Worm (Caenorhabditis elegans): ENCODE data around the gene gon-1.

The gon-1 gene

ce11 chrIV:9989416-9989815, 36.2 kb upstream of the gon-1 start:
- TF ChIP-seq lin-38 (GFP tag; IDR thresholded peaks at IDR 0.05) (peak; percentile 36; the same call in 1 of the 2 replicates), aha-1 (tag) (peak; percentile 55), ama-1 (optimal IDR thresholded peaks at IDR 0.05) (peak; percentile 40), T26A8.4 (GFP tag; IDR thresholded peaks at IDR 0.05) (0 out of 2 replicates have a peak, but pooled peaks have one; percentile 9), zfp-3 (GFP tag; conservative IDR thresholded peaks at IDR 0.05) (0 out of 2 replicates have a peak, but pooled peaks have one; percentile 19), gei-8 (GFP tag; optimal IDR thresholded peaks at IDR 0.05) (peak; percentile 7), set-16 (GFP tag; IDR thresholded peaks at IDR 0.05) (no peak), lin-29 (GFP tag; IDR thresholded peaks at IDR 0.05) (no peak)

ce11 chrIV:9982895-9983294, 29.7 kb upstream of the gon-1 start, which contains the start of gene mam-2:
mam-2 (plus strand) TSS chrIV:9983195.
- TF ChIP-seq rbr-2 (tag; optimal IDR thresholded peaks at IDR 0.05) (no peak), arid-1 (GFP tag; conservative IDR thresholded peaks at IDR 0.05) (no peak), nhr-6 (tag; optimal IDR thresholded peaks at IDR 0.05) (no peak), aly-2 (tag; optimal IDR thresholded peaks at IDR 0.05) (no peak), nhr-11 (tag; optimal IDR thresholded peaks at IDR 0.05) (no peak)

ce11 chrIV:9982226-9982794, 29.1 kb upstream of the gon-1 start, which contains the start of gene rrp-1:
rrp-1 (minus strand) TSS chrIV:9982276.
- TF ChIP-seq lin-38 (GFP tag; IDR thresholded peaks at IDR 0.05) (peak; percentile 79), ces-1 (GFP tag; optimal IDR thresholded peaks at IDR 0.05) (no peak), zip-2 (tag; optimal IDR thresholded peaks at IDR 0.05) (no peak), cey-2 (tag; optimal IDR thresholded peaks at IDR 0.05; ENCODE audit: borderline replicate concordance, insufficient read depth) (no peak), mdt-29 (GFP tag; IDR thresholded peaks at IDR 0.05) (no peak), php-3 (GFP tag; IDR thresholded peaks at IDR 0.05) (no peak), F37D6.2 (tag; optimal IDR thresholded peaks at IDR 0.05) (no peak), dmd-8 (GFP tag; IDR thresholded peaks at IDR 0.05) (no peak), zfp-3 (GFP tag; conservative IDR thresholded peaks at IDR 0.05) (no peak)

DNA sequence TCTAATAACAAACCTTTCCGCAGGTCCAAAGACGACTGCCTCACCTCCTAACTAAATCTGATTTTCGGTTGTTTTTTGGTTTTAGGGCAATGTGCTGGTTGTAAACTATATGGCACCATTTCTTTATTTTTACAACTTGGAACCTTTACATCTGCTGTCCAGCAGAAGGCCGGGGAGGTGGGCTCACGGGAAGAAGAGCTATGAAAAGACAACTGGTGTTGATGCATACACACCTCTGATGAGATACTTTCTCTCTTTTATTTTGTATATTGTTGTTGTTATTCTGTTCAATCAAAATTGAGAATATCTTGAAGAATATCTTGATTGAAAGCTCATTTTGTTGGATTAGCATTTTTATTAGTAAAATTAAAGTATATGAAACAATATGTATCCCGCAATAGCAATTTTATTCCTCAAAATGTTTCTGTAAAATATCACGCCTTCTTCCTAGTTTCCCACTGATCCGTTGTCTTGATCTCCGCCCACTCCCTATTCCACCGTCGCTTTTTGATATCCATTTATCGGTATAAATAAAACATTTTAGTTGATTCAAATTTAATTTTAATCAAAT, 24.5 kb upstream of the gon-1 start, which contains the start of gene dhp-2:
Gene dhp-2, plus strand, starts transcription at position 521 of the 571 bp plus-strand sequence.
- TF ChIP-seq zip-2 (tag; optimal IDR thresholded peaks at IDR 0.05): no peak
- no peak for TF ChIP-seq T20F7.1 (GFP tag; optimal IDR thresholded peaks at IDR 0.05)
- peak in 1 of 2 experiments; percentile 56 for TF ChIP-seq daf-16 (GFP tag; optimal IDR thresholded peaks at IDR 0.05)
- TF ChIP-seq daf-16 (tag; optimal IDR thresholded peaks at IDR 0.05): no peak

- TF ChIP-seq hmg-1.1 (GFP tag; IDR thresholded peaks at IDR 0.05): no peak
Measured at ce11 chrIV:9976284-9976683, 23.1 kb upstream of the gon-1 start, which contains the start of gene C47E12.14. C47E12.14 (minus strand) TSS chrIV:9976384.

DNA sequence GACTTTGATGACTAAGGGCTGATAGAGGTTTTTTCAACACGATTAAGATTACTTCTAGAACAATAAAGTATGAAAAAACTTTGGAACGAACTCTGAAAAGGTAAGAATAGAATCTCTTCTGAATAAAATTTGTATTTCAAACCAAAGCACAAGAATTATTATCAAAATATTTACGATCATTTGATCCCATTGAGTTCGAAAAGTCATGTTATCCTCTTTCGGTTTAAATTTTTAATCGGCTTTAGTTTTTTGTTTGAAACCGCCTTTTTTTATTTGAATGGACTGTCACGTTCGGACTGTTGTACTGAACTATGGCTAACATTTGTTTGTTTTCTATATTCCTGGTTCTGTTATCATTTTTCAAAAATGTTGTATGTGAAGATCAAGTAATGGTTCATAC, 21.2 kb upstream of the gon-1 start, which contains the start of gene C47E12.9:
Gene C47E12.9, plus strand, starts transcription at position 301 of the 400 bp plus-strand sequence.
- no peak for TF ChIP-seq ces-1 (GFP tag; optimal IDR thresholded peaks at IDR 0.05)
- TF ChIP-seq ctbp-1 (GFP tag; IDR thresholded peaks at IDR 0.05): no peak
- no peak for TF ChIP-seq lin-13 (GFP tag; optimal IDR thresholded peaks at IDR 0.05)

DNA sequence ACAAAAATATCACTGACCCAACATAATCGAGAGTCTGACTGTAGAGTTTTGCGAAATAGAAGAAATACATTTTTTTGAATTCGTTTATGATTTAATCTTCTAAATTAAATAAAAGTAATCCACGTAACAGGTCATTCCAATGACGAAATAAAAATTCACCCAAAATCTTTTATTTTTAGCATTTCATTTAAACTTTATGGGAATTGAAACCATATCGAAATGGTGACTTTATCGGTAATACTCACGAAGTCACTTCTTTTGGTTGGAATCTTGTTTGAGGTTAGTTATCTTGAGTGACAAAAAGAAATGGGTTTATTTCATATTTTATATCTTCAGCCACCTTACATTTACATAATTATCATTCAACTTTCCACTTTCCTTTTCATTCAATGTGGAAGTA, 19.4 kb upstream of the gon-1 start, which contains the start of the genes C47E12.12 and C47E12.10:
Gene C47E12.12, minus strand, starts transcription at position 101 of the 400 bp plus-strand sequence.
Gene C47E12.10, plus strand, starts transcription at position 172 of the 400 bp plus-strand sequence.
- TF ChIP-seq pha-4 (GFP tag; IDR thresholded peaks at IDR 0.05) (no peak), pha-4 (tag; optimal IDR thresholded peaks at IDR 0.05) (no peak), zip-11 (GFP tag; IDR thresholded peaks at IDR 0.05) (no peak), mdt-29 (GFP tag; IDR thresholded peaks at IDR 0.05) (no peak), F37D6.2 (tag; optimal IDR thresholded peaks at IDR 0.05) (no peak), rbr-2 (tag; optimal IDR thresholded peaks at IDR 0.05) (no peak), daf-16 (GFP tag; optimal IDR thresholded peaks at IDR 0.05) (no peak), daf-16 (tag; optimal IDR thresholded peaks at IDR 0.05) (no peak), gei-8 (GFP tag; optimal IDR thresholded peaks at IDR 0.05) (no peak), lsy-2 (tag; optimal IDR thresholded peaks at IDR 0.05) (no peak), fos-1 (tag; optimal IDR thresholded peaks at IDR 0.05) (no peak)
